Worm (Caenorhabditis elegans): Measurements from ENCODE around the gene C29A12.1.
A peak's percentile ranks its signal among the peaks of the same experiment; 100 is the strongest.

The C29A12.1 gene

ce11 chrV:10839398-10839797 is 26.1 kb upstream of the C29A12.1 start:
- TF ChIP-seq R02D3.7 (tag; optimal IDR thresholded peaks at IDR 0.05) (no peak), ztf-11 (tag; optimal IDR thresholded peaks at IDR 0.05) (no peak), nhr-21 (tag; optimal IDR thresholded peaks at IDR 0.05) (no peak), ZK546.5 (tag; optimal IDR thresholded peaks at IDR 0.05) (no peak), Y55F3AM.14 (GFP tag; optimal IDR thresholded peaks at IDR 0.05) (no peak), F13H6.1 (tag; optimal IDR thresholded peaks at IDR 0.05) (no peak), dmd-4 (tag; optimal IDR thresholded peaks at IDR 0.05) (no peak), aly-2 (tag; optimal IDR thresholded peaks at IDR 0.05) (no peak), snpc-4 (tag; optimal IDR thresholded peaks at IDR 0.05) (no peak), ama-1 (optimal IDR thresholded peaks at IDR 0.05) (no peak), nhr-10 (tag; optimal IDR thresholded peaks at IDR 0.05) (no peak), nhr-25 (tag; optimal IDR thresholded peaks at IDR 0.05) (no peak), ceh-16 (tag; optimal IDR thresholded peaks at IDR 0.05) (no peak), mdl-1 (tag; optimal IDR thresholded peaks at IDR 0.05) (no peak), lsy-2 (tag; optimal IDR thresholded peaks at IDR 0.05) (no peak), gmeb-1 (tag; optimal IDR thresholded peaks at IDR 0.05) (no peak), unc-55 (GFP tag; optimal IDR thresholded peaks at IDR 0.05) (no peak)

ce11 chrV:10838204-10838603 is 24.9 kb upstream of the C29A12.1 start:
- peak; percentile 58 for TF ChIP-seq mab-5 (tag; optimal IDR thresholded peaks at IDR 0.05)
- peak; percentile 46 for TF ChIP-seq Y55F3AM.14 (GFP tag; optimal IDR thresholded peaks at IDR 0.05)
- TF ChIP-seq unc-55 (GFP tag; optimal IDR thresholded peaks at IDR 0.05) = peak; percentile 52
- no peak for TF ChIP-seq lin-13 (GFP tag; optimal IDR thresholded peaks at IDR 0.05)

- TF ChIP-seq nhr-12 (tag; optimal IDR thresholded peaks at IDR 0.05) (no peak), lsy-2 (tag; optimal IDR thresholded peaks at IDR 0.05) (peak in 1 of 2 experiments; percentile 10), zag-1 (tag; optimal IDR thresholded peaks at IDR 0.05) (peak; percentile 25), C34F6.9 (tag; optimal IDR thresholded peaks at IDR 0.05) (peak; percentile 53), gmeb-1 (tag; optimal IDR thresholded peaks at IDR 0.05) (no peak), unc-55 (GFP tag; optimal IDR thresholded peaks at IDR 0.05) (peak; percentile 44)
Observed at ce11 chrV:10834682-10835219, 21.5 kb upstream of the C29A12.1 start.

- peak; percentile 91 for TF ChIP-seq unc-55 (GFP tag; optimal IDR thresholded peaks at IDR 0.05)
- TF ChIP-seq sem-4 (tag; optimal IDR thresholded peaks at IDR 0.05) = no peak
- no peak for TF ChIP-seq mdl-1 (tag; optimal IDR thresholded peaks at IDR 0.05)
Observed at ce11 chrV:10832862-10833261, 19.6 kb upstream of the C29A12.1 start.

- TF ChIP-seq nhr-237 (tag; optimal IDR thresholded peaks at IDR 0.05) (no peak), snpc-4 (tag; optimal IDR thresholded peaks at IDR 0.05) (no peak), ZK546.5 (tag; optimal IDR thresholded peaks at IDR 0.05) (no peak), sma-3 (GFP tag; optimal IDR thresholded peaks at IDR 0.05) (no peak), nhr-21 (tag; optimal IDR thresholded peaks at IDR 0.05) (no peak), ztf-1 (GFP tag; conservative IDR thresholded peaks at IDR 0.05) (no peak), unc-62 (GFP tag; optimal IDR thresholded peaks at IDR 0.05) (no peak), sem-4 (tag; optimal IDR thresholded peaks at IDR 0.05) (no peak), mab-5 (tag; optimal IDR thresholded peaks at IDR 0.05) (no peak), nhr-77 (tag; optimal IDR thresholded peaks at IDR 0.05) (no peak), F13H6.1 (tag; optimal IDR thresholded peaks at IDR 0.05) (no peak), ztf-11 (tag; optimal IDR thresholded peaks at IDR 0.05) (no peak), gmeb-1 (tag; optimal IDR thresholded peaks at IDR 0.05) (no peak), lsy-2 (tag; optimal IDR thresholded peaks at IDR 0.05) (no peak)
Observed at ce11 chrV:10824711-10825110, 11.4 kb upstream of the C29A12.1 start, which contains the start of gene nrx-1. TSS of gene nrx-1 (plus strand) at chrV:10825011.

ce11 chrV:10818498-10818897 is 5.2 kb upstream of the C29A12.1 start:
- TF ChIP-seq F13H6.1 (tag; optimal IDR thresholded peaks at IDR 0.05) = no peak
- TF ChIP-seq ztf-1 (GFP tag; conservative IDR thresholded peaks at IDR 0.05) = no peak
- TF ChIP-seq C34F6.9 (tag; optimal IDR thresholded peaks at IDR 0.05) = no peak
- TF ChIP-seq dmd-4 (tag; optimal IDR thresholded peaks at IDR 0.05) = no peak
- TF ChIP-seq alr-1 (tag; optimal IDR thresholded peaks at IDR 0.05) = no peak
- no peak for TF ChIP-seq mdl-1 (tag; optimal IDR thresholded peaks at IDR 0.05)

ce11 chrV:10816831-10817230 is 3.5 kb upstream of the C29A12.1 start:
- TF ChIP-seq alr-1 (tag; optimal IDR thresholded peaks at IDR 0.05) (no peak), nhr-12 (tag; optimal IDR thresholded peaks at IDR 0.05) (no peak), nhr-237 (tag; optimal IDR thresholded peaks at IDR 0.05) (no peak)
